Worm (Caenorhabditis elegans) whole organism, young adult: Measurements from ENCODE around the gene srr-4.

Source experiments
- B0019.2 ChIP-seq: fragments of 200-800 bp; sonication (Bioruptor generic); conservative IDR thresholded peaks from 2 replicates; pipeline ENCODE4 v1.3.6; 2022; ENCODE audit warnings: missing genetic modification reagents, missing genetic modification characterization, missing compliant biosample characterization
- C17E4.6 ChIP-seq: fragments of 200-800 bp; sonication (Bioruptor generic); IDR thresholded peaks from 2 replicates; pipeline ENCODE4 v1.3.6; 2022; ENCODE audit warnings: missing genetic modification reagents, missing genetic modification characterization, missing compliant biosample characterization
- D2030.7 ChIP-seq: fragments of 200-800 bp; sonication (Bioruptor generic); IDR thresholded peaks from 2 replicates; pipeline ENCODE4 v1.3.6; 2022; ENCODE audit warnings: missing genetic modification reagents, missing genetic modification characterization, missing compliant biosample characterization
- F22D6.2 ChIP-seq: sonication (generic microtip); optimal IDR thresholded peaks from 2 replicates; lab custom pipeline; 2016; ENCODE audit warnings: mild to moderate bottlenecking, missing genetic modification characterization, missing compliant biosample characterization
- F23B12.7 ChIP-seq: sonication (generic microtip); optimal IDR thresholded peaks from 2 replicates; lab custom pipeline; 2017; ENCODE audit warnings: missing genetic modification characterization, mild to moderate bottlenecking, missing compliant biosample characterization, antibody characterized with exemption, moderate library complexity; ENCODE audit not compliant: insufficient read depth
- F33H1.4 ChIP-seq: fragments of 200-800 bp; sonication (Bioruptor generic); IDR thresholded peaks from 2 replicates; pipeline ENCODE4 v1.3.6; 2022; ENCODE audit warnings: missing genetic modification reagents, missing genetic modification characterization, missing compliant biosample characterization
- F37B4.10 ChIP-seq: fragments of 200-800 bp; sonication (Bioruptor generic); IDR thresholded peaks from 2 replicates; pipeline ENCODE4 v1.3.6; 2022; ENCODE audit warnings: missing genetic modification characterization, missing compliant biosample characterization
- F57A8.1 ChIP-seq: fragments of 200-800 bp; sonication (Bioruptor generic); optimal IDR thresholded peaks from 2 replicates; lab custom pipeline; 2018; ENCODE audit warnings: mild to moderate bottlenecking, missing genetic modification characterization, moderate library complexity, missing compliant biosample characterization
- F57C9.4 ChIP-seq: sonication (generic microtip); optimal IDR thresholded peaks from 2 replicates; lab custom pipeline; 2017; ENCODE audit warnings: mild to moderate bottlenecking, missing genetic modification characterization, missing compliant biosample characterization
- K11D2.4 ChIP-seq: fragments of 200-800 bp; sonication (Bioruptor generic); IDR thresholded peaks from 2 replicates; pipeline ENCODE4 v1.3.6; 2022; ENCODE audit warnings: missing genetic modification reagents, missing genetic modification characterization, missing compliant biosample characterization
- K12H6.12 ChIP-seq: fragments of 200-800 bp; sonication (Bioruptor generic); optimal IDR thresholded peaks from 2 replicates; lab custom pipeline; 2018; ENCODE audit warnings: mild to moderate bottlenecking, missing genetic modification characterization, missing compliant biosample characterization
- T07F8.4 ChIP-seq: sonication (generic microtip); optimal IDR thresholded peaks from 2 replicates; lab custom pipeline; 2016; ENCODE audit warnings: mild to moderate bottlenecking, missing genetic modification characterization, moderate library complexity, missing compliant biosample characterization
- T26A5.8 ChIP-seq: sonication (generic microtip); optimal IDR thresholded peaks from 2 replicates; lab custom pipeline; 2016; ENCODE audit warnings: missing genetic modification characterization, missing compliant biosample characterization
- Y53F4B.3 ChIP-seq: fragments of 200-800 bp; sonication (Bioruptor generic); IDR thresholded peaks from 2 replicates; pipeline ENCODE4 v1.3.6; 2022; ENCODE audit warnings: missing genetic modification reagents, missing genetic modification characterization, missing compliant biosample characterization
- Y67H2A.10 ChIP-seq: fragments of 200-800 bp; sonication (Bioruptor generic); conservative IDR thresholded peaks from 2 replicates; pipeline ENCODE4 v1.3.6; 2022; ENCODE audit warnings: missing genetic modification reagents, missing genetic modification characterization, missing compliant biosample characterization
- Y79H2A.3 ChIP-seq: fragments of 200-800 bp; sonication (Bioruptor generic); conservative IDR thresholded peaks from 2 replicates; pipeline ENCODE4 v1.3.6; 2022; ENCODE audit warnings: missing genetic modification reagents, missing genetic modification characterization, missing compliant biosample characterization
- Y95B8A.8 ChIP-seq: fragments of 200-800 bp; sonication (Bioruptor generic); IDR thresholded peaks from 2 replicates; pipeline ENCODE4 v1.3.6; 2022; ENCODE audit warnings: missing genetic modification reagents, missing genetic modification characterization, missing compliant biosample characterization
- akir-1 ChIP-seq: fragments of 200-800 bp; sonication (Bioruptor generic); optimal IDR thresholded peaks from 2 replicates; lab custom pipeline; 2018; ENCODE audit warnings: mild to moderate bottlenecking, missing genetic modification characterization, moderate library complexity, missing compliant biosample characterization
- attf-5 ChIP-seq: fragments of 200-800 bp; sonication (Bioruptor generic); optimal IDR thresholded peaks from 2 replicates; lab custom pipeline; 2018; ENCODE audit warnings: mild to moderate bottlenecking, missing genetic modification characterization, missing compliant biosample characterization
- bed-2 ChIP-seq: fragments of 200-800 bp; sonication (Bioruptor generic); IDR thresholded peaks from 2 replicates; pipeline ENCODE4 v1.3.6; 2022; ENCODE audit warnings: missing genetic modification reagents, missing genetic modification characterization, missing compliant biosample characterization
- ccch-3 ChIP-seq: fragments of 200-800 bp; sonication (Bioruptor generic); optimal IDR thresholded peaks from 2 replicates; lab custom pipeline; 2018; ENCODE audit warnings: mild to moderate bottlenecking, missing genetic modification characterization, missing compliant biosample characterization
- ceh-27 ChIP-seq: fragments of 200-800 bp; sonication (Bioruptor generic); optimal IDR thresholded peaks from 2 replicates; lab custom pipeline; 2018; ENCODE audit warnings: mild to moderate bottlenecking, missing genetic modification characterization, moderate library complexity, missing compliant biosample characterization
- ceh-40 ChIP-seq: fragments of 200-800 bp; sonication (Bioruptor generic); IDR thresholded peaks from 2 replicates; pipeline ENCODE4 v1.3.6; 2022; ENCODE audit warnings: missing genetic modification characterization, missing compliant biosample characterization
- dox-1 ChIP-seq: fragments of 200-800 bp; sonication (Bioruptor generic); IDR thresholded peaks from 2 replicates; pipeline ENCODE4 v1.3.6; 2022; ENCODE audit warnings: missing genetic modification reagents, missing genetic modification characterization, missing compliant biosample characterization
- egrh-3 ChIP-seq: fragments of 200-800 bp; sonication (Bioruptor generic); IDR thresholded peaks from 2 replicates; pipeline ENCODE4 v1.3.6; 2022; ENCODE audit warnings: missing genetic modification reagents, missing genetic modification characterization, missing compliant biosample characterization
- hmg-20 ChIP-seq: fragments of 200-800 bp; sonication (Bioruptor generic); IDR thresholded peaks from 2 replicates; pipeline ENCODE4 v1.3.6; 2022; ENCODE audit warnings: missing genetic modification reagents, missing genetic modification characterization, missing compliant biosample characterization
- hrde-1 ChIP-seq: sonication (generic microtip); optimal IDR thresholded peaks from 2 replicates; lab custom pipeline; 2016; ENCODE audit warnings: missing genetic modification characterization, mild to moderate bottlenecking, missing compliant biosample characterization, moderate library complexity, missing genotype, missing genetic modification reagents, borderline replicate concordance
- lin-54 ChIP-seq: fragments of 200-800 bp; sonication (Bioruptor generic); optimal IDR thresholded peaks from 2 replicates; lab custom pipeline; 2018; ENCODE audit warnings: mild to moderate bottlenecking, missing genetic modification characterization, missing compliant biosample characterization
- lir-1 ChIP-seq: fragments of 200-800 bp; sonication (Bioruptor generic); conservative IDR thresholded peaks from 2 replicates; pipeline ENCODE4 v1.3.6; 2022; ENCODE audit warnings: missing genetic modification reagents, missing genetic modification characterization, missing compliant biosample characterization
- madf-10 ChIP-seq: sonication (generic microtip); optimal IDR thresholded peaks from 2 replicates; lab custom pipeline; 2016; ENCODE audit warnings: mild to moderate bottlenecking, missing genetic modification characterization, missing compliant biosample characterization
- madf-3 ChIP-seq: fragments of 200-800 bp; sonication (Bioruptor generic); IDR thresholded peaks from 2 replicates; pipeline ENCODE4 v1.3.6; 2022; ENCODE audit warnings: missing genetic modification reagents, missing genetic modification characterization, missing compliant biosample characterization
- madf-6 ChIP-seq: fragments of 200-800 bp; sonication (Bioruptor generic); IDR thresholded peaks from 2 replicates; pipeline ENCODE4 v1.3.6; 2022; ENCODE audit warnings: missing genetic modification reagents, missing genetic modification characterization, missing compliant biosample characterization
- mel-28 ChIP-seq: sonication (generic microtip); optimal IDR thresholded peaks from 2 replicates; lab custom pipeline; 2016; ENCODE audit warnings: borderline replicate concordance, mild to moderate bottlenecking, missing genetic modification characterization, missing compliant biosample characterization
- nfya-1 ChIP-seq: sonication (generic microtip); optimal IDR thresholded peaks from 2 replicates; lab custom pipeline; 2017; ENCODE audit warnings: antibody characterized with exemption, missing compliant biosample characterization, missing genetic modification characterization, borderline replicate concordance; ENCODE audit not compliant: insufficient read depth
- nhr-179 ChIP-seq: sonication (generic microtip); optimal IDR thresholded peaks from 2 replicates; lab custom pipeline; 2016; ENCODE audit warnings: mild to moderate bottlenecking, missing genetic modification characterization, missing compliant biosample characterization
- pha-4 ChIP-seq: fragments of 150-350 bp; sonication (generic microtip); optimal IDR thresholded peaks from 2 replicates; lab custom pipeline; 2014; ENCODE audit warnings: missing biosample characterization, missing genetic modification reagents, missing genetic modification characterization
- repo-1 ChIP-seq: sonication (generic microtip); optimal IDR thresholded peaks from 2 replicates; lab custom pipeline; 2017; ENCODE audit warnings: mild to moderate bottlenecking, missing genetic modification characterization, missing compliant biosample characterization
- snpc-1.1 ChIP-seq: sonication (generic microtip); optimal IDR thresholded peaks from 2 replicates; lab custom pipeline; 2017; ENCODE audit warnings: missing genetic modification characterization, mild to moderate bottlenecking, missing compliant biosample characterization, antibody characterized with exemption, moderate library complexity, missing genotype, missing genetic modification reagents; ENCODE audit not compliant: insufficient read depth
- tlf-1 ChIP-seq: fragments of 200-800 bp; sonication (Bioruptor generic); optimal IDR thresholded peaks from 2 replicates; lab custom pipeline; 2018; ENCODE audit warnings: mild to moderate bottlenecking, missing genetic modification characterization, missing compliant biosample characterization
- unc-62 ChIP-seq: fragments of 150-350 bp; optimal IDR thresholded peaks from 2 replicates; lab custom pipeline; 2014; ENCODE audit warnings: missing biosample characterization, missing genetic modification reagents, missing genetic modification characterization
- xnd-1 ChIP-seq: sonication (generic microtip); optimal IDR thresholded peaks from 2 replicates; lab custom pipeline; 2016; ENCODE audit warnings: missing genotype, missing genetic modification reagents, missing genetic modification characterization, missing compliant biosample characterization
- zfh-2 ChIP-seq: fragments of 200-800 bp; sonication (Bioruptor generic); conservative IDR thresholded peaks from 2 replicates; pipeline ENCODE4 v1.3.6; 2022; ENCODE audit warnings: missing genetic modification reagents, missing genetic modification characterization, missing compliant biosample characterization
- ztf-25 ChIP-seq: fragments of 200-800 bp; sonication (Bioruptor generic); IDR thresholded peaks from 2 replicates; pipeline ENCODE4 v1.3.6; 2022; ENCODE audit warnings: missing genetic modification reagents, missing genetic modification characterization, missing compliant biosample characterization
- ztf-26 ChIP-seq: sonication (generic microtip); optimal IDR thresholded peaks from 2 replicates; lab custom pipeline; 2017; ENCODE audit warnings: missing genetic modification characterization, missing compliant biosample characterization
- ztf-3 ChIP-seq: fragments of 200-800 bp; sonication (Bioruptor generic); optimal IDR thresholded peaks from 2 replicates; lab custom pipeline; 2018; ENCODE audit warnings: mild to moderate bottlenecking, missing genetic modification characterization, missing compliant biosample characterization
- ztf-6 ChIP-seq: fragments of 200-800 bp; sonication (Bioruptor generic); IDR thresholded peaks from 2 replicates; pipeline ENCODE4 v1.3.6; 2022; ENCODE audit warnings: missing genetic modification reagents, missing genetic modification characterization, missing compliant biosample characterization

The srr-4 gene

ce11 chrV:5049333-5049942 is 30.4 kb downstream of the srr-4 start, which contains the start of the genes pqn-51 and K11D12.14 (continued):
- TF ChIP-seq xnd-1 (tag; lab: Kevin White, UChicago) (peak; percentile 45), Y67H2A.10 (GFP tag; lab: Robert Waterston, UW) (0 out of 2 replicates have a peak, but pooled peaks have one; percentile 7), attf-5 (GFP tag; lab: Kevin White, UChicago) (peak; percentile 94), F57A8.1 (GFP tag; lab: Kevin White, UChicago) (no peak), T07F8.4 (tag; lab: Kevin White, UChicago) (no peak), Y53F4B.3 (GFP tag; lab: Robert Waterston, UW) (no peak), repo-1 (tag; lab: Kevin White, UChicago) (no peak), Y79H2A.3 (GFP tag; lab: Robert Waterston, UW) (0 out of 2 replicates have a peak, but pooled peaks have one; percentile 60), pha-4 (peak; percentile 51), F23B12.7 (peak; percentile 43), ztf-6 (GFP tag; lab: Robert Waterston, UW) (0 out of 2 replicates have a peak, but pooled peaks have one; percentile 50), unc-62 (peak; percentile 30), C17E4.6 (0 out of 2 replicates have a peak, but pooled peaks have one; percentile 32), ztf-25 (0 out of 2 replicates have a peak, but pooled peaks have one; percentile 35), mel-28 (no peak), zfh-2 (GFP tag; lab: Robert Waterston, UW) (peak; percentile 93), nfya-1 (no peak), akir-1 (no peak), hrde-1 (no peak), madf-6 (GFP tag; lab: Robert Waterston, UW) (peak; percentile 86), F33H1.4 (GFP tag; lab: Robert Waterston, UW) (peak; percentile 73), B0019.2 (GFP tag; lab: Robert Waterston, UW) (peak; percentile 44), hmg-20 (peak; percentile 59; the same call in 1 of the 2 replicates), Y95B8A.8 (GFP tag; lab: Robert Waterston, UW) (peak; percentile 57; the same call in 1 of the 2 replicates), dox-1 (GFP tag; lab: Robert Waterston, UW) (peak; percentile 97), bed-2 (peak; percentile 87), F22D6.2 (tag; lab: Kevin White, UChicago) (peak; percentile 35), lir-1 (peak; percentile 62; the same call in 1 of the 2 replicates), ztf-3 (peak; percentile 15), nhr-179 (no peak), madf-3 (GFP tag; lab: Robert Waterston, UW) (0 out of 2 replicates have a peak, but pooled peaks have one; percentile 64), ceh-27 (peak; percentile 71), F37B4.10 (GFP tag; lab: Robert Waterston, UW) (0 out of 2 replicates have a peak, but pooled peaks have one; percentile 6), D2030.7 (GFP tag; lab: Robert Waterston, UW) (peak; percentile 90), madf-10 (tag; lab: Kevin White, UChicago) (peak; percentile 85), K12H6.12 (peak; percentile 89), snpc-1.1 (tag; lab: Kevin White, UChicago) (no peak), K11D2.4 (GFP tag; lab: Robert Waterston, UW) (peak; percentile 94), lin-54 (GFP tag; lab: Kevin White, UChicago) (peak; percentile 91), T26A5.8 (tag; lab: Kevin White, UChicago) (no peak), egrh-3 (GFP tag; lab: Robert Waterston, UW) (peak; percentile 72), F57C9.4 (tag; lab: Kevin White, UChicago) (no peak), ztf-26 (tag; lab: Kevin White, UChicago) (peak; percentile 71), ccch-3 (GFP tag; lab: Kevin White, UChicago) (no peak), tlf-1 (peak; percentile 61), ceh-40 (no peak)
